Fruit fly (Drosophila melanogaster): Measurements from ENCODE around the gene moi.

moi gene

DNA sequence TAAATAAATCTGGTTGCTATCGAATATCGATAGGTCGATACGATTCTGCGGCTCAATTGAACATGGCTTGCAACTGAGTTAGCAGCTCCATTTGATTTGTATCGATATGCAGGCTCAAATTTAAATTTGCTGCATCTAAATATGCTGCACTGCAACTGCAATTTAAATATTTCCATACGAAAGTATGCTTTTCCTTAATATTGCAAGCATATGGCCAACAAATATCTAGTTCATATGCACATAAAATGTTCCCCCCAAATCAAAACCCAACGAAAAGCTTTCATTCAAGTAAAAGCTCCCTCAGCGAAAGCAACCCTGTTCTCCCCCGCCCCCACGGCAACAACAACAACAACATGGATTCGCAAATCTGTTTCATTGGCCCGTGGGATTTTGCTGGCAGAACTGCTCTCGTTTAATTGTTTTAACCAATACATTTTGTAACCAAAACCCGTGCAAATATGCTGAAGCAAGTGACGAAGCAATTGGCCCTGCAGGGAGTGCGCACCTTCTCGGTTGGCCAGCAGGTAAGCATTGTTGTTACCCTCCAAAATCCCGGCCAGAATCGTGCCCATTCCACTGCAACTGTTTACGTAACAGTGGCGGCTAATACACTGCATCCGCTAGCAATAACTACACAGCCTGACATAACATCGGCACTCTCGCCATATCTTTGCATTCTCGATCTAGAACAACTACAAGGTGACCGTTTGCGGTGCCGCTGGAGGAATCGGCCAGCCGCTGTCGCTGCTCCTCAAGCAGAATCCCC lies 29.1 kb upstream of the moi start, which contains the start of the genes CG7168 and Mdh2 (continued):
- TF ChIP-seq Hr39 (optimal IDR thresholded peaks at IDR 0.05) (no peak), croc (GFP tag; conservative IDR thresholded peaks at IDR 0.05) (no peak), CG7556 (GFP tag; optimal IDR thresholded peaks at IDR 0.05) (no peak), CG7839 (tag; optimal IDR thresholded peaks at IDR 0.05) (no peak), GATAe (GFP tag; conservative IDR thresholded peaks at IDR 0.05) (no peak), crp (GFP tag; optimal IDR thresholded peaks at IDR 0.05) (no peak), ttk (GFP tag; IDR thresholded peaks at IDR 0.05) (no peak), slp2 (GFP tag; optimal IDR thresholded peaks at IDR 0.05) (no peak), CG16815 (GFP tag; optimal IDR thresholded peaks at IDR 0.05) (no peak), her (GFP tag; optimal IDR thresholded peaks at IDR 0.05) (no peak), yki (optimal IDR thresholded peaks at IDR 0.05) (no peak), ac (GFP tag; optimal IDR thresholded peaks at IDR 0.05) (no peak), Eip74EF (GFP tag; optimal IDR thresholded peaks at IDR 0.05) (no peak), unpg (GFP tag; optimal IDR thresholded peaks at IDR 0.05) (no peak), CG6765 (GFP tag; optimal IDR thresholded peaks at IDR 0.05) (peak; percentile 36), CG18476 (GFP tag; optimal IDR thresholded peaks at IDR 0.05) (no peak), dpn (GFP tag; optimal IDR thresholded peaks at IDR 0.05) (no peak), Ets65A (GFP tag) (no peak), CG12219 (GFP tag; optimal IDR thresholded peaks at IDR 0.05) (no peak), Hmr (GFP tag; optimal IDR thresholded peaks at IDR 0.05) (peak; percentile 14), HLH4C (GFP tag; IDR thresholded peaks at IDR 0.05; ENCODE audit: partially characterized antibody) (peak; percentile 94), ewg (GFP tag; optimal IDR thresholded peaks at IDR 0.05) (no peak), sna (GFP tag; IDR thresholded peaks at IDR 0.05; ENCODE audit: partially characterized antibody) (peak; percentile 77; the same call in 1 of the 2 replicates), CG32532 (GFP tag; IDR thresholded peaks at IDR 0.05) (no peak), CG13424 (tag; optimal IDR thresholded peaks at IDR 0.05) (no peak), sob (GFP tag; IDR thresholded peaks at IDR 0.05) (no peak), ken (GFP tag; IDR thresholded peaks at IDR 0.05) (no peak), CG2199 (GFP tag; IDR thresholded peaks at IDR 0.05) (no peak), CG6654 (GFP tag; optimal IDR thresholded peaks at IDR 0.05) (no peak), MTF-1 (GFP tag; optimal IDR thresholded peaks at IDR 0.05; ENCODE audit: borderline replicate concordance) (no peak), CG10274 (GFP tag; optimal IDR thresholded peaks at IDR 0.05) (no peak), ro (GFP tag; IDR thresholded peaks at IDR 0.05) (no peak), run (tag; optimal IDR thresholded peaks at IDR 0.05) (no peak), CG7372 (GFP tag; IDR thresholded peaks at IDR 0.05) (no peak), CG1233 (GFP tag; optimal IDR thresholded peaks at IDR 0.05) (no peak), CG17361 (GFP tag; IDR thresholded peaks at IDR 0.05) (no peak), CG14667 (GFP tag; IDR thresholded peaks at IDR 0.05) (no peak), CG6272 (GFP tag; IDR thresholded peaks at IDR 0.05) (no peak), ssp (GFP tag; IDR thresholded peaks at IDR 0.05) (no peak), fd102C (GFP tag; optimal IDR thresholded peaks at IDR 0.05) (no peak), sc (optimal IDR thresholded peaks at IDR 0.05) (no peak), sc (GFP tag; optimal IDR thresholded peaks at IDR 0.05) (no peak), CG14441 (GFP tag; IDR thresholded peaks at IDR 0.05) (no peak), en (GFP tag; optimal IDR thresholded peaks at IDR 0.05) (no peak), knrl (GFP tag; IDR thresholded peaks at IDR 0.05; ENCODE audit: partially characterized antibody) (peak; percentile 79), CG31441 (GFP tag; IDR thresholded peaks at IDR 0.05) (no peak), CG10959 (GFP tag; IDR thresholded peaks at IDR 0.05) (no peak), PHDP (tag; optimal IDR thresholded peaks at IDR 0.05) (no peak), sima (GFP tag; optimal IDR thresholded peaks at IDR 0.05) (no peak), CG2875 (GFP tag; optimal IDR thresholded peaks at IDR 0.05) (no peak), klu (GFP tag; IDR thresholded peaks at IDR 0.05) (peak; percentile 30; the same call in 1 of the 2 replicates)

Measured in whole organism, embryonic.